Fruit fly (Drosophila melanogaster): ENCODE measurements around the gene msl-1.

Gene msl-1

dm6 chr2L:18653328-18653675 is 35.3 kb downstream of the msl-1 start (continued):
- TF ChIP-seq dysf (GFP tag; IDR thresholded peaks at IDR 0.05) (peak; percentile 69; the same call in 1 of the 3 replicates), CG12942 (GFP tag; optimal IDR thresholded peaks at IDR 0.05) (no peak), HmgD (GFP tag; optimal IDR thresholded peaks at IDR 0.05) (no peak), CG31224 (GFP tag; IDR thresholded peaks at IDR 0.05) (peak; percentile 61), Oli (tag; optimal IDR thresholded peaks at IDR 0.05) (peak; percentile 58), CG2889 (GFP tag; IDR thresholded peaks at IDR 0.05) (no peak), CG17568 (GFP tag; optimal IDR thresholded peaks at IDR 0.05) (no peak), Ada2b (GFP tag; IDR thresholded peaks at IDR 0.05) (peak; percentile 34; the same call in 1 of the 2 replicates), Med (GFP tag) (peak; percentile 95), gsb (GFP tag; IDR thresholded peaks at IDR 0.05) (0 out of 2 replicates have a peak, but pooled peaks have one; percentile 35), jigr1 (GFP tag; IDR thresholded peaks at IDR 0.05) (no peak), MBD-R2 (GFP tag; IDR thresholded peaks at IDR 0.05) (no peak), scrt (GFP tag; optimal IDR thresholded peaks at IDR 0.05) (peak; percentile 28), CG1792 (GFP tag; optimal IDR thresholded peaks at IDR 0.05) (peak; percentile 51), pzg (GFP tag; optimal IDR thresholded peaks at IDR 0.05) (no peak), Rx (GFP tag; IDR thresholded peaks at IDR 0.05) (peak; percentile 73), CG1603 (tag; optimal IDR thresholded peaks at IDR 0.05) (peak; percentile 77), Dad (GFP tag; optimal IDR thresholded peaks at IDR 0.05) (peak; percentile 65), CoRest (tag; optimal IDR thresholded peaks at IDR 0.05) (peak; percentile 74), CG4404 (GFP tag; IDR thresholded peaks at IDR 0.05) (peak; percentile 72), unc-4 (GFP tag; IDR thresholded peaks at IDR 0.05; ENCODE audit: partially characterized antibody) (no peak), Fer2 (tag; optimal IDR thresholded peaks at IDR 0.05) (no peak), Fer3 (tag; optimal IDR thresholded peaks at IDR 0.05) (peak; percentile 58), CG15696 (tag; optimal IDR thresholded peaks at IDR 0.05) (peak; percentile 59), CG2875 (GFP tag; optimal IDR thresholded peaks at IDR 0.05) (peak; percentile 69), CG10654 (GFP tag; optimal IDR thresholded peaks at IDR 0.05) (peak; percentile 61), CG15514 (GFP tag; optimal IDR thresholded peaks at IDR 0.05) (no peak), CG11560 (tag; IDR thresholded peaks at IDR 0.05) (no peak), dati (GFP tag; IDR thresholded peaks at IDR 0.05) (peak; percentile 43; the same call in 1 of the 2 replicates), rib (GFP tag; IDR thresholded peaks at IDR 0.05) (no peak), CG4617 (GFP tag; optimal IDR thresholded peaks at IDR 0.05; ENCODE audit: borderline replicate concordance) (no peak), CG17361 (GFP tag; IDR thresholded peaks at IDR 0.05) (peak; percentile 86), gro (GFP tag; optimal IDR thresholded peaks at IDR 0.05) (peak; percentile 26), CG10321 (GFP tag; IDR thresholded peaks at IDR 0.05) (no peak), dmrt11E (tag; optimal IDR thresholded peaks at IDR 0.05) (peak; percentile 70), CG1529 (GFP tag; optimal IDR thresholded peaks at IDR 0.05) (no peak), tio (GFP tag; optimal IDR thresholded peaks at IDR 0.05) (no peak), pum (GFP tag; optimal IDR thresholded peaks at IDR 0.05) (no peak), Nf-YC (tag; optimal IDR thresholded peaks at IDR 0.05) (no peak), tgo (GFP tag; IDR thresholded peaks at IDR 0.05) (peak; percentile 70), CG4730 (GFP tag; IDR thresholded peaks at IDR 0.05) (peak; percentile 70), CG6854 (GFP tag; optimal IDR thresholded peaks at IDR 0.05) (no peak), CG15479 (GFP tag; optimal IDR thresholded peaks at IDR 0.05) (peak; percentile 4)
